Fruit fly (Drosophila melanogaster): ENCODE results near the gene Eip74EF.

Eip74EF gene

dm6 chr3L:17621451-17621946, 2.4 kb upstream of the Eip74EF start, which contains the start of the genes Vps60 and anchor (continued):
- TF ChIP-seq CG8924 (tag; optimal IDR thresholded peaks at IDR 0.05) = peak; percentile 68
- TF ChIP-seq sd (tag; optimal IDR thresholded peaks at IDR 0.05) = peak; percentile 34
- no peak for TF ChIP-seq tap (tag; optimal IDR thresholded peaks at IDR 0.05)
- peak; percentile 3 for TF ChIP-seq Oli (tag; optimal IDR thresholded peaks at IDR 0.05)
- TF ChIP-seq Dll (GFP tag; IDR thresholded peaks at IDR 0.05; ENCODE audit: partially characterized antibody) = peak; percentile 50; the same call in 2 of the 4 replicates
- peak; percentile 80 for TF ChIP-seq ERR (GFP tag; optimal IDR thresholded peaks at IDR 0.05)
- TF ChIP-seq tx (GFP tag; optimal IDR thresholded peaks at IDR 0.05) = peak; percentile 61
- peak; percentile 23 for TF ChIP-seq Abd-B (GFP tag; optimal IDR thresholded peaks at IDR 0.05)
- peak; percentile 14 for TF ChIP-seq CG12299 (tag; optimal IDR thresholded peaks at IDR 0.05)
- TF ChIP-seq cato (GFP tag; optimal IDR thresholded peaks at IDR 0.05; ENCODE audit: borderline replicate concordance) = peak; percentile 2
- peak; percentile 10 for TF ChIP-seq CG4328 (GFP tag; optimal IDR thresholded peaks at IDR 0.05)
- TF ChIP-seq Lpt (GFP tag; optimal IDR thresholded peaks at IDR 0.05) = no peak
- peak; percentile 65 for TF ChIP-seq Hr3 (GFP tag; optimal IDR thresholded peaks at IDR 0.05)
- peak; percentile 38 for TF ChIP-seq CG10147 (GFP tag; optimal IDR thresholded peaks at IDR 0.05)
- peak; percentile 37 for TF ChIP-seq NC2α (GFP tag; optimal IDR thresholded peaks at IDR 0.05)
- TF ChIP-seq tio (GFP tag; optimal IDR thresholded peaks at IDR 0.05) = peak; percentile 2
- peak; percentile 3 for TF ChIP-seq twi (tag; optimal IDR thresholded peaks at IDR 0.05)
- TF ChIP-seq bbx (GFP tag; IDR thresholded peaks at IDR 0.05; ENCODE audit: partially characterized antibody) = no peak
- peak; percentile 34; the same call in 1 of the 3 replicates for TF ChIP-seq dysf (GFP tag; IDR thresholded peaks at IDR 0.05)
- TF ChIP-seq Hmr (GFP tag; optimal IDR thresholded peaks at IDR 0.05) = peak; percentile 73
- 0 out of 2 replicates have a peak, but pooled peaks have one; percentile 11 for TF ChIP-seq Nf-YA (GFP tag; IDR thresholded peaks at IDR 0.05)
- peak; percentile 29 for TF ChIP-seq Dek (tag; optimal IDR thresholded peaks at IDR 0.05)
- 0 out of 3 replicates have a peak, but pooled peaks have one; percentile 23 for TF ChIP-seq knrl (GFP tag; IDR thresholded peaks at IDR 0.05; ENCODE audit: partially characterized antibody)
- TF ChIP-seq CG10366 (GFP tag; IDR thresholded peaks at IDR 0.05) = no peak
- peak; percentile 76 for TF ChIP-seq Bteb2 (GFP tag; optimal IDR thresholded peaks at IDR 0.05)
- peak; percentile 25 for TF ChIP-seq Dad (GFP tag; optimal IDR thresholded peaks at IDR 0.05)
- peak; percentile 55 for TF ChIP-seq p53 (GFP tag; optimal IDR thresholded peaks at IDR 0.05)
- TF ChIP-seq jing (GFP tag; optimal IDR thresholded peaks at IDR 0.05) = no peak
- TF ChIP-seq CG16779 (GFP tag; IDR thresholded peaks at IDR 0.05) = no peak
- TF ChIP-seq oc (tag; optimal IDR thresholded peaks at IDR 0.05) = no peak
- no peak for TF ChIP-seq D19B (GFP tag; optimal IDR thresholded peaks at IDR 0.05)
- TF ChIP-seq zf30C (GFP tag; optimal IDR thresholded peaks at IDR 0.05) = no peak
- TF ChIP-seq CG10543 (GFP tag; optimal IDR thresholded peaks at IDR 0.05) = no peak
- peak; percentile 4 for TF ChIP-seq tup (GFP tag; optimal IDR thresholded peaks at IDR 0.05)
- peak; percentile 77 for TF ChIP-seq HmgZ (tag; optimal IDR thresholded peaks at IDR 0.05)
- peak; percentile 63 for TF ChIP-seq Mes4 (GFP tag; optimal IDR thresholded peaks at IDR 0.05)
- no peak for TF ChIP-seq CkIIα-i1 (GFP tag; IDR thresholded peaks at IDR 0.05)
- peak; percentile 76 for TF ChIP-seq Side (GFP tag; optimal IDR thresholded peaks at IDR 0.05)
- TF ChIP-seq zfh2 (GFP tag; optimal IDR thresholded peaks at IDR 0.05) = peak; percentile 65
- TF ChIP-seq CG9727 (GFP tag; optimal IDR thresholded peaks at IDR 0.05) = peak; percentile 42
- peak; percentile 52 for TF ChIP-seq CG4854 (GFP tag; optimal IDR thresholded peaks at IDR 0.05)
- peak; percentile 55; the same call in 1 of the 3 replicates for TF ChIP-seq ken (GFP tag; IDR thresholded peaks at IDR 0.05)
- peak; percentile 89 for TF ChIP-seq Sin3A (optimal IDR thresholded peaks at IDR 0.05)
- peak; percentile 65 for TF ChIP-seq repo (GFP tag; optimal IDR thresholded peaks at IDR 0.05)
- peak; percentile 28 for TF ChIP-seq slou (GFP tag; optimal IDR thresholded peaks at IDR 0.05)
- TF ChIP-seq CG3163 (GFP tag; optimal IDR thresholded peaks at IDR 0.05) = peak; percentile 49
- peak; percentile 12 for TF ChIP-seq en (GFP tag; optimal IDR thresholded peaks at IDR 0.05)
- no peak for TF ChIP-seq CG16813 (GFP tag; IDR thresholded peaks at IDR 0.05; ENCODE audit: partially characterized antibody)
- peak; percentile 16 for TF ChIP-seq CG3065 (GFP tag; optimal IDR thresholded peaks at IDR 0.05)
- TF ChIP-seq Sry-δ (GFP tag; optimal IDR thresholded peaks at IDR 0.05) = peak; percentile 59
- TF ChIP-seq CG14710 (tag; optimal IDR thresholded peaks at IDR 0.05) = peak; percentile 87
